Fruit fly (Drosophila melanogaster) whole organism: Measurements from ENCODE around the gene CG32379.

Experiments
- Dll ChIP-seq: fragments of >200 bp; optimal IDR thresholded peaks from 2 replicates; lab custom pipeline; 2017
- EcR ChIP-seq, 2 experiments: fragments of >200 bp; optimal IDR thresholded peaks; 2 replicates each; lab custom pipeline; 2017; ENCODE audit warnings: missing biosample characterization in 2 of 2, missing genetic modification characterization in 2 of 2, missing genetic modification reagents in 2 of 2
- pan ChIP-seq: fragments of >200 bp; optimal IDR thresholded peaks from 2 replicates; lab custom pipeline; 2017
- usp ChIP-seq: fragments of >200 bp; optimal IDR thresholded peaks from 2 replicates; lab custom pipeline; 2017; ENCODE audit warnings: missing biosample characterization, missing genetic modification characterization, mixed read lengths

dm6 chr3L:7440633-7441032 is 44.5 kb downstream of the CG32379 start, which contains the start of gene sphinx2:
- TF ChIP-seq pan (lab: Kevin White, UChicago) (no peak), EcR (GFP tag; optimal IDR thresholded peaks at IDR 0.05; lab: Kevin White, UChicago) (no peak), Dll (lab: Kevin White, UChicago) (no peak), usp (no peak)
